Fruit fly (Drosophila melanogaster) whole organism, pupa: ENCODE data around the gene CG13024.

Source experiments
- CG17806 ChIP-seq: fragments of 200-800 bp; sonication (Bioruptor generic); optimal IDR thresholded peaks from 2 replicates; lab custom pipeline; 2018; ENCODE audit warnings: missing biosample characterization, mild to moderate bottlenecking, missing genetic modification characterization, moderate library complexity
- CG32121 ChIP-seq: fragments of 200-800 bp; sonication (Bioruptor generic); IDR thresholded peaks from 2 replicates; pipeline ENCODE4 v1.3.6; 2022; ENCODE audit warnings: missing biosample characterization, missing genetic modification characterization
- CG34367 ChIP-seq: fragments of 200-800 bp; sonication (Bioruptor generic); optimal IDR thresholded peaks from 2 replicates; lab custom pipeline; 2018; ENCODE audit warnings: missing biosample characterization, mild to moderate bottlenecking, missing genetic modification characterization
- CG8159 ChIP-seq: fragments of 200-800 bp; sonication (Bioruptor generic); optimal IDR thresholded peaks from 3 replicates; lab custom pipeline; 2018; ENCODE audit warnings: missing biosample characterization, mild to moderate bottlenecking, missing genetic modification characterization, moderate library complexity
- CG8301 ChIP-seq: fragments of 200-800 bp; sonication (Bioruptor generic); optimal IDR thresholded peaks from 2 replicates; lab custom pipeline; 2018; ENCODE audit warnings: missing biosample characterization, mild to moderate bottlenecking, missing genetic modification characterization
- EcR ChIP-seq: fragments of 200-800 bp; sonication (Bioruptor generic); optimal IDR thresholded peaks from 3 replicates; lab custom pipeline; 2019; ENCODE audit warnings: missing biosample characterization, missing genetic modification characterization, mild to moderate bottlenecking, moderate library complexity, missing genetic modification reagents
- Ets98B ChIP-seq: fragments of 200-800 bp; sonication (Bioruptor generic); IDR thresholded peaks from 2 replicates; pipeline ENCODE4 v1.3.6; 2022; ENCODE audit warnings: missing biosample characterization, missing genetic modification characterization
- Pif1A ChIP-seq: fragments of 200-800 bp; sonication (Bioruptor generic); optimal IDR thresholded peaks from 3 replicates; lab custom pipeline; 2016; ENCODE audit warnings: missing biosample characterization, missing genetic modification characterization
- gl ChIP-seq: fragments of 200-800 bp; sonication (Bioruptor generic); optimal IDR thresholded peaks from 2 replicates; lab custom pipeline; 2018; ENCODE audit warnings: missing biosample characterization, mild to moderate bottlenecking, missing genetic modification characterization

DNA sequence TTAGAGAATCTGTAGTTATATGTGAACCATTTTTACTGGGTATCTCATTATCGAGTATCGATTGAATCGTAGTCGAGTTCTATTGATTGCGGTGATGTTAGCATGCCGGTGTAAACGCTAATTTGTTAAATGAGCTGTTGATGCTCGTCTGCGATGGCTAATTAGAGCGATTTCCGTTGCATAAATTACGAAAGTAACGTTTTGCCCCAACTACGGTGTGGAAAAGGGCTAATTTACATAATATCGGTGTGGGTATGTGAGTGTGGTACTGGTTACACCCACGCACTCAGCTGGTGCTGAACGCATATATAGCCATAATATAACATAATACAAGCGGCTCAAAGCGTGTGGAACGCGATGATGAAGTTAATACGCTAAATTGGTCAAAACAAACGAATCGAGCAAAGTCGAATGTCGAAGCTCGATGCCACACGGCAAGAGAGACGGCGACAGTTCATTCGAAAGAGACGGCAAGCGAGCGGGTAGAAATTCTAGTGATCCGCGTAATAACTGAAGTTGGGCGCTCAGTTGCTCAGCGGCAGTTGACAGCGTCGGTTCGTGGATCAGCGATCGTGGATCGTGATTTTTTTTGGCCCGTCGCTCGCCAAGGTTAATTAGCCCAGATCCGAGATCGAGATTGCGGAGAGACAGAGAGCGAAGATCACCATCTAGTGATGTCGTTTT is 48.1 kb upstream of the CG13024 start, which contains the start of gene CG32170:
- TF ChIP-seq CG8159 (tag; lab: Kevin White, UChicago): no peak
- no peak for TF ChIP-seq gl
- no peak for TF ChIP-seq CG17806 (tag; lab: Kevin White, UChicago)
- TF ChIP-seq CG8301 (tag; lab: Kevin White, UChicago): no peak
- no peak for TF ChIP-seq Ets98B (GFP tag; lab: Robert Waterston, UW)
- no peak for TF ChIP-seq Pif1A (GFP tag; lab: Kevin White, UChicago)
- no peak for TF ChIP-seq CG34367 (tag; lab: Kevin White, UChicago)
- TF ChIP-seq CG32121: no peak
- TF ChIP-seq EcR (GFP tag; lab: Kevin White, UChicago): no peak
